Worm (Caenorhabditis elegans) whole organism, L4 larva: ENCODE results near the gene C47D12.4.

Experiments used
- F44E2.7 ChIP-seq: fragments of 200-800 bp; sonication (Bioruptor generic); IDR thresholded peaks from 2 replicates; pipeline ENCODE4 v2.1.2; 2022; ENCODE audit warnings: missing genetic modification characterization, missing compliant biosample characterization
- F49E8.2 ChIP-seq: sonication (generic microtip); optimal IDR thresholded peaks from 2 replicates; lab custom pipeline; 2016; ENCODE audit warnings: missing compliant biosample characterization, mild to moderate bottlenecking, missing genetic modification characterization, borderline replicate concordance
- Y48G9A.11 ChIP-seq: fragments of 200-800 bp; sonication (Bioruptor generic); IDR thresholded peaks from 2 replicates; pipeline ENCODE4 v1.3.6; 2022; ENCODE audit warnings: missing genetic modification reagents, missing genetic modification characterization, missing compliant biosample characterization
- Y75B8A.6 ChIP-seq: fragments of 200-800 bp; sonication (Bioruptor generic); IDR thresholded peaks from 2 replicates; pipeline ENCODE4 v1.3.6; 2022; ENCODE audit warnings: missing genetic modification reagents, missing genetic modification characterization, missing compliant biosample characterization
- ZK337.2 ChIP-seq: fragments of 200-800 bp; sonication (Bioruptor generic); IDR thresholded peaks from 2 replicates; pipeline ENCODE4 v1.3.6; 2022; ENCODE audit warnings: missing genetic modification reagents, missing genetic modification characterization, missing compliant biosample characterization
- ZK546.5 ChIP-seq, 2 experiments: sonication (generic microtip); optimal IDR thresholded peaks; 2 replicates each; lab custom pipeline; 2017; ENCODE audit warnings: missing biosample characterization in 2 of 2, missing genetic modification characterization in 2 of 2
- aha-1 ChIP-seq: fragments of 150-350 bp; peaks from one replicate; lab custom pipeline; 2014; ENCODE audit warnings: missing biosample characterization, missing genetic modification characterization
- arid-1 ChIP-seq: fragments of 200-800 bp; sonication (Bioruptor generic); conservative IDR thresholded peaks from 2 replicates; pipeline ENCODE4 v1.3.6; 2022; ENCODE audit warnings: missing genetic modification reagents, missing genetic modification characterization, missing compliant biosample characterization
- ceh-32 ChIP-seq: sonication (generic microtip); optimal IDR thresholded peaks from 2 replicates; lab custom pipeline; 2016; ENCODE audit warnings: mild to moderate bottlenecking, missing genetic modification characterization, missing compliant biosample characterization; ENCODE audit not compliant: poor library complexity
- ceh-44 ChIP-seq: fragments of 200-800 bp; sonication (Bioruptor generic); IDR thresholded peaks from 2 replicates; pipeline ENCODE4 v1.3.6; 2022; ENCODE audit warnings: missing genetic modification reagents, missing genetic modification characterization, missing compliant biosample characterization
- ceh-82 ChIP-seq: sonication (generic microtip); optimal IDR thresholded peaks from 2 replicates; lab custom pipeline; 2017; ENCODE audit warnings: missing biosample characterization, missing genetic modification characterization
- cey-2 ChIP-seq: sonication (generic microtip); optimal IDR thresholded peaks from 3 replicates; lab custom pipeline; 2017; ENCODE audit warnings: missing genetic modification characterization, mild to moderate bottlenecking, missing compliant biosample characterization, antibody characterized with exemption, borderline replicate concordance; ENCODE audit not compliant: insufficient read depth
- ctbp-1 ChIP-seq: fragments of 200-800 bp; sonication (Bioruptor generic); IDR thresholded peaks from 2 replicates; pipeline ENCODE4 v1.3.6; 2022; ENCODE audit warnings: missing genetic modification reagents, missing genetic modification characterization, missing compliant biosample characterization
- daf-16 ChIP-seq, 3 experiments: sonication (generic microtip); optimal IDR thresholded peaks; 2 replicates each; lab custom pipeline; 2016 to 2017; ENCODE audit warnings: missing genetic modification characterization in 3 of 3, missing genetic modification reagents in 3 of 3, mild to moderate bottlenecking in 2 of 3, missing compliant biosample characterization in 2 of 3, missing biosample characterization in 1 of 3, moderate library complexity in 1 of 3
- daf-19 ChIP-seq: fragments of 200-800 bp; sonication (Bioruptor generic); conservative IDR thresholded peaks from 2 replicates; pipeline ENCODE4 v1.3.6; 2022; ENCODE audit warnings: missing genetic modification characterization, missing compliant biosample characterization
- daf-8 ChIP-seq: fragments of 200-800 bp; sonication (Bioruptor generic); IDR thresholded peaks from 2 replicates; pipeline ENCODE4 v1.3.6; 2022; ENCODE audit warnings: missing genetic modification characterization, missing compliant biosample characterization
- dmd-6 ChIP-seq: fragments of 200-800 bp; sonication (Bioruptor generic); IDR thresholded peaks from 2 replicates; pipeline ENCODE4 v1.3.6; 2022; ENCODE audit warnings: missing genetic modification reagents, missing genetic modification characterization, missing compliant biosample characterization
- dpl-1 ChIP-seq: fragments of 150-350 bp; optimal IDR thresholded peaks from 2 replicates; lab custom pipeline; 2014; ENCODE audit warnings: missing biosample characterization, missing genetic modification reagents, missing genetic modification characterization
- duxl-1 ChIP-seq: sonication (generic microtip); optimal IDR thresholded peaks from 2 replicates; lab custom pipeline; 2016; ENCODE audit warnings: mild to moderate bottlenecking, missing genetic modification characterization, moderate library complexity, missing compliant biosample characterization; ENCODE audit not compliant: poor library complexity
- egl-43 ChIP-seq: fragments of 200-800 bp; sonication (Bioruptor generic); IDR thresholded peaks from 2 replicates; pipeline ENCODE4 v1.3.6; 2022; ENCODE audit warnings: missing genetic modification reagents, missing genetic modification characterization, missing compliant biosample characterization
- fkh-10 ChIP-seq: fragments of 150-350 bp; optimal IDR thresholded peaks from 2 replicates; lab custom pipeline; 2014; ENCODE audit warnings: missing biosample characterization, missing genetic modification reagents, missing genetic modification characterization
- gei-8 ChIP-seq: fragments of 200-800 bp; sonication (Bioruptor generic); optimal IDR thresholded peaks from 2 replicates; lab custom pipeline; 2018; ENCODE audit warnings: mild to moderate bottlenecking, missing genetic modification characterization, missing compliant biosample characterization
- hlh-11 ChIP-seq: fragments of 200-800 bp; sonication (Bioruptor generic); optimal IDR thresholded peaks from 2 replicates; lab custom pipeline; 2018; ENCODE audit warnings: mild to moderate bottlenecking, missing genetic modification characterization, missing compliant biosample characterization
- hmg-1.1 ChIP-seq: fragments of 200-800 bp; sonication (Bioruptor generic); IDR thresholded peaks from 2 replicates; pipeline ENCODE4 v1.3.6; 2022; ENCODE audit warnings: missing genetic modification reagents, missing genetic modification characterization, missing compliant biosample characterization
- lim-7 ChIP-seq: fragments of 200-800 bp; sonication (Bioruptor generic); IDR thresholded peaks from 2 replicates; pipeline ENCODE4 v1.3.6; 2022; ENCODE audit warnings: missing genetic modification characterization, missing compliant biosample characterization
- lin-15B ChIP-seq: fragments of 150-350 bp; sonication (generic microtip); optimal IDR thresholded peaks from 3 replicates; lab custom pipeline; 2014; ENCODE audit warnings: missing biosample characterization, missing genetic modification characterization
- lin-38 ChIP-seq: fragments of 200-800 bp; sonication (Bioruptor generic); IDR thresholded peaks from 2 replicates; pipeline ENCODE4 v1.3.6; 2022; ENCODE audit warnings: missing genetic modification reagents, missing genetic modification characterization, missing compliant biosample characterization
- lir-3 ChIP-seq: sonication (generic microtip); optimal IDR thresholded peaks from 2 replicates; lab custom pipeline; 2016; ENCODE audit warnings: mild to moderate bottlenecking, missing genetic modification characterization, missing compliant biosample characterization
- madf-9 ChIP-seq: fragments of 200-800 bp; sonication (Bioruptor generic); conservative IDR thresholded peaks from 2 replicates; pipeline ENCODE4 v1.3.6; 2022; ENCODE audit warnings: missing genetic modification reagents, missing genetic modification characterization, missing compliant biosample characterization
- mep-1 ChIP-seq: fragments of 150-350 bp; sonication (generic microtip); optimal IDR thresholded peaks from 3 replicates; lab custom pipeline; 2014; ENCODE audit warnings: missing biosample characterization, missing genetic modification characterization
- mxl-2 ChIP-seq: fragments of 200-800 bp; sonication (Bioruptor generic); conservative IDR thresholded peaks from 2 replicates; pipeline ENCODE4 v1.3.6; 2022; ENCODE audit warnings: missing genetic modification reagents, missing genetic modification characterization, missing compliant biosample characterization
- mxl-3 ChIP-seq: fragments of 200-800 bp; sonication (Bioruptor generic); optimal IDR thresholded peaks from 2 replicates; lab custom pipeline; 2018; ENCODE audit warnings: mild to moderate bottlenecking, missing genetic modification characterization, missing compliant biosample characterization
- nhr-11 ChIP-seq: fragments of 150-350 bp; optimal IDR thresholded peaks from 2 replicates; lab custom pipeline; 2014; ENCODE audit warnings: missing biosample characterization, missing genetic modification characterization
- nhr-111 ChIP-seq: fragments of 200-800 bp; sonication (Bioruptor generic); optimal IDR thresholded peaks from 2 replicates; lab custom pipeline; 2018; ENCODE audit warnings: mild to moderate bottlenecking, missing genetic modification characterization, missing compliant biosample characterization
- nhr-25 ChIP-seq: sonication (generic microtip); optimal IDR thresholded peaks from 2 replicates; lab custom pipeline; 2017; ENCODE audit warnings: missing genetic modification characterization, mild to moderate bottlenecking, missing compliant biosample characterization, antibody characterized with exemption, moderate library complexity, borderline replicate concordance; ENCODE audit not compliant: insufficient read depth
- nhr-42 ChIP-seq: fragments of 200-800 bp; sonication (Bioruptor generic); IDR thresholded peaks from 2 replicates; pipeline ENCODE4 v1.3.6; 2022; ENCODE audit warnings: missing genetic modification characterization, missing compliant biosample characterization
- nhr-77 ChIP-seq: fragments of 150-350 bp; optimal IDR thresholded peaks from 2 replicates; lab custom pipeline; 2014; ENCODE audit warnings: missing biosample characterization, missing genetic modification characterization
- pha-4 ChIP-seq, 2 experiments: fragments of 150-350 bp in 1 of 2; fragments of 200-800 bp in 1 of 2; sonication (Bioruptor generic) in 1 of 2; IDR thresholded peaks in 1 of 2; optimal IDR thresholded peaks in 1 of 2; 2 replicates each; pipeline versions ENCODE4 v1.3.6 to Lab custom; 2014 to 2022; ENCODE audit warnings: missing genetic modification characterization in 2 of 2, missing genetic modification reagents in 2 of 2, missing biosample characterization in 1 of 2, missing compliant biosample characterization in 1 of 2
- php-3 ChIP-seq: fragments of 200-800 bp; sonication (Bioruptor generic); IDR thresholded peaks from 2 replicates; pipeline ENCODE4 v1.3.6; 2022; ENCODE audit warnings: missing genetic modification reagents, missing genetic modification characterization, missing compliant biosample characterization
- sdz-12 ChIP-seq: fragments of 200-800 bp; sonication (Bioruptor generic); optimal IDR thresholded peaks from 2 replicates; lab custom pipeline; 2018; ENCODE audit warnings: mild to moderate bottlenecking, missing genetic modification characterization, missing compliant biosample characterization
- set-16 ChIP-seq: fragments of 200-800 bp; sonication (Bioruptor generic); IDR thresholded peaks from 2 replicates; pipeline ENCODE4 v1.3.6; 2022; ENCODE audit warnings: missing genetic modification reagents, missing genetic modification characterization, missing compliant biosample characterization
- skn-1 ChIP-seq: fragments of 150-350 bp; optimal IDR thresholded peaks from 2 replicates; lab custom pipeline; 2014; ENCODE audit warnings: missing biosample characterization, missing genetic modification characterization
- spr-3 ChIP-seq: fragments of 200-800 bp; sonication (Bioruptor generic); optimal IDR thresholded peaks from 2 replicates; lab custom pipeline; 2018; ENCODE audit warnings: mild to moderate bottlenecking, missing genetic modification characterization, missing compliant biosample characterization
- tag-97 ChIP-seq: fragments of 200-800 bp; sonication (Bioruptor generic); IDR thresholded peaks from 2 replicates; pipeline ENCODE4 v1.3.6; 2022; ENCODE audit warnings: missing genetic modification characterization, missing compliant biosample characterization
- unc-39 ChIP-seq: sonication (generic microtip); optimal IDR thresholded peaks from 2 replicates; lab custom pipeline; 2017; ENCODE audit warnings: missing biosample characterization, missing genetic modification characterization
- unc-62 ChIP-seq, 3 experiments: fragments of 150-350 bp in 1 of 3; sonication (generic microtip); optimal IDR thresholded peaks in 2 of 3; peaks in 1 of 3; 1 replicate in 1 of 3; 2 replicates in 2 of 3; lab custom pipeline; 2014 to 2017; ENCODE audit warnings: missing biosample characterization in 3 of 3, missing genetic modification characterization in 3 of 3, missing genetic modification reagents in 3 of 3, missing genotype in 1 of 3
- vab-7 ChIP-seq: fragments of 200-800 bp; sonication (Bioruptor generic); IDR thresholded peaks from 2 replicates; pipeline ENCODE4 v1.3.6; 2022; ENCODE audit warnings: missing genetic modification reagents, missing genetic modification characterization, missing compliant biosample characterization
- zip-2 ChIP-seq: fragments of 150-350 bp; optimal IDR thresholded peaks from 2 replicates; lab custom pipeline; 2014; ENCODE audit warnings: missing biosample characterization, missing genetic modification characterization
- ztf-7 ChIP-seq: fragments of 150-350 bp; optimal IDR thresholded peaks from 2 replicates; lab custom pipeline; 2014; ENCODE audit warnings: missing biosample characterization, missing genetic modification characterization

The C47D12.4 gene

DNA sequence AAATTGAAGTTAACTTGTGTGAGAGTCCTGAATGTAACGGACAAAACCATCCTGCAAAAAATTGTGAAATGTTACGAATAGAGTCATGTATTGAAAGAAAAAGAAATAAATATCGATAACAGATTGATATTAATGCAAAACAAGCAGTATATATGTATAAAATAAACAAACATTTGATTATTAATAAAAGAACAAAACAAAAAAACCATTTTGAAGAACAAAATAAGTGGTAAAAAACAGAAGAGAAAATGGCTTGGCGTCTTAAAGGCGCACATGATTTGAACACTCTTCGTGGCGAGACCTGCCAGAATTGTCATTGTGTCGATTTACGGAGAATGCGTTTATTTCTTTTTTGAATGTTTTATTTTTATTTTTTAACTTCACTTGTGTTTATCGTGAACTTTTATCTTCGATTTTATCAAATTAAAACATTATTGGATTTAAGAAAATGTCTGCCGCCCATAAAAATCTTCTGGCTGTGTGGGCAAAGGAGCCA is 28.8 kb upstream of the C47D12.4 start, which contains the start of the genes rad-23 and rpn-12 (continued):
- TF ChIP-seq pha-4 (GFP tag; IDR thresholded peaks at IDR 0.05; lab: Robert Waterston, UW) (no peak), pha-4 (tag; optimal IDR thresholded peaks at IDR 0.05; lab: Kevin White, UChicago) (peak; percentile 75), ceh-32 (tag; lab: Kevin White, UChicago) (no peak), set-16 (GFP tag; lab: Robert Waterston, UW) (no peak), cey-2 (tag; lab: Kevin White, UChicago) (no peak), F49E8.2 (tag; lab: Kevin White, UChicago) (no peak), dpl-1 (GFP tag; lab: Kevin White, UChicago) (peak; percentile 71), daf-16 (GFP tag; optimal IDR thresholded peaks at IDR 0.05; lab: Kevin White, UChicago) (no peak), daf-16 (tag; optimal IDR thresholded peaks at IDR 0.05; lab: Kevin White, UChicago) (peak; percentile 72), lin-38 (no peak), unc-39 (no peak), mep-1 (no peak), spr-3 (GFP tag; lab: Kevin White, UChicago) (no peak), nhr-42 (GFP tag; lab: Robert Waterston, UW) (no peak), php-3 (no peak), nhr-77 (tag; lab: Kevin White, UChicago) (peak; percentile 64), ctbp-1 (GFP tag; lab: Robert Waterston, UW) (no peak), lin-15B (tag; lab: Kevin White, UChicago) (no peak), hlh-11 (tag; lab: Kevin White, UChicago) (peak; percentile 14), nhr-11 (tag; lab: Kevin White, UChicago) (no peak), Y48G9A.11 (GFP tag; lab: Robert Waterston, UW) (no peak), mxl-3 (GFP tag; lab: Kevin White, UChicago) (no peak), ZK337.2 (GFP tag; lab: Robert Waterston, UW) (no peak), fkh-10 (no peak), tag-97 (GFP tag; lab: Robert Waterston, UW) (no peak), ZK546.5 (tag; optimal IDR thresholded peaks at IDR 0.05; lab: Kevin White, UChicago) (no peak), skn-1 (tag; lab: Kevin White, UChicago) (no peak), madf-9 (GFP tag; lab: Robert Waterston, UW) (no peak), F44E2.7 (GFP tag; lab: Robert Waterston, UW) (no peak), nhr-111 (GFP tag; lab: Kevin White, UChicago) (no peak), gei-8 (GFP tag; lab: Kevin White, UChicago) (no peak), zip-2 (tag; lab: Kevin White, UChicago) (no peak), duxl-1 (no peak), egl-43 (no peak), ceh-82 (no peak), aha-1 (peak; percentile 65), lim-7 (GFP tag; lab: Robert Waterston, UW) (no peak), vab-7 (GFP tag; lab: Robert Waterston, UW) (no peak), ztf-7 (no peak), ceh-44 (GFP tag; lab: Robert Waterston, UW) (no peak), dmd-6 (no peak), daf-19 (GFP tag; lab: Robert Waterston, UW) (no peak), daf-8 (GFP tag; lab: Robert Waterston, UW) (no peak), Y75B8A.6 (GFP tag; lab: Robert Waterston, UW) (no peak), hmg-1.1 (no peak), unc-62 (GFP tag; optimal IDR thresholded peaks at IDR 0.05 in 1 of 2; lab: Kevin White, UChicago) (no peak), unc-62 (tag; optimal IDR thresholded peaks at IDR 0.05; lab: Kevin White, UChicago) (no peak), arid-1 (GFP tag; lab: Robert Waterston, UW) (no peak), mxl-2 (no peak), lir-3 (tag; lab: Kevin White, UChicago) (no peak), nhr-25 (tag; lab: Kevin White, UChicago) (peak; percentile 39), sdz-12 (GFP tag; lab: Kevin White, UChicago) (no peak)
